Fruit fly (Drosophila melanogaster): ENCODE data around the gene Alr.

Gene Alr

DNA sequence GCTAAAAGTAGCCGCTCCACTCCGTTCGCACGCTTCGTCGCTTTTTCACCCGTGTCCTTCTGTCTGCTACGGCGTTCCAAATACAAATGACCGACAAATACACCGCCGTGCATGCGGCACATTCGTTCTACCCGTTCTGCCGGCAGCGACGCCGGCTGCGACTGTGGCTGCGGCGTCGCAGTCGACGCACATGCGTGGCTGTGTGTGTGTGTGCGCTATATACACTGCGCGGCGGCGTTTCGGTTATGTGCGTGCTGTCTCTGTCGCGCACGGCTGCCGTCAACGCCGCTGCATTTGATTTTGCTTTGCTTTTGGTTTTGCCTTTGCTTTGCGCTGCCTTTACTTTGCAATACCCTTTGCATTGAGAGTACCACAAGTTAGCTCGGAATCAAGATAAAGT, 35.3 kb downstream of the Alr start, which contains the start of gene zld (continued):
- TF ChIP-seq CG10431 (GFP tag; optimal IDR thresholded peaks at IDR 0.05): no peak
- no peak for TF ChIP-seq Dek (tag; optimal IDR thresholded peaks at IDR 0.05)
- TF ChIP-seq trem (tag; optimal IDR thresholded peaks at IDR 0.05): no peak
- TF ChIP-seq CG10274 (GFP tag; optimal IDR thresholded peaks at IDR 0.05): no peak
- TF ChIP-seq CG1603 (tag; optimal IDR thresholded peaks at IDR 0.05): no peak
- no peak for TF ChIP-seq CHES-1-like (GFP tag; optimal IDR thresholded peaks at IDR 0.05)
- TF ChIP-seq Eip74EF (GFP tag; optimal IDR thresholded peaks at IDR 0.05): no peak
- TF ChIP-seq HLHmδ (GFP tag; optimal IDR thresholded peaks at IDR 0.05): peak; percentile 25
- TF ChIP-seq Lim3 (GFP tag; IDR thresholded peaks at IDR 0.05): no peak
- no peak for TF ChIP-seq CG30431 (GFP tag; optimal IDR thresholded peaks at IDR 0.05)
- TF ChIP-seq Aef1 (GFP tag; IDR thresholded peaks at IDR 0.05): no peak
- TF ChIP-seq wdn (GFP tag; IDR thresholded peaks at IDR 0.05): no peak
- TF ChIP-seq CG32532 (GFP tag; IDR thresholded peaks at IDR 0.05): no peak
- no peak for TF ChIP-seq CG2889 (GFP tag; IDR thresholded peaks at IDR 0.05)
- TF ChIP-seq Poxn (GFP tag; IDR thresholded peaks at IDR 0.05): no peak
- peak; percentile 98 for TF ChIP-seq Adf1 (GFP tag; IDR thresholded peaks at IDR 0.05)
- TF ChIP-seq ham (GFP tag; IDR thresholded peaks at IDR 0.05): no peak
- TF ChIP-seq CG7839 (tag; optimal IDR thresholded peaks at IDR 0.05): no peak
- TF ChIP-seq CG14965 (GFP tag; optimal IDR thresholded peaks at IDR 0.05; ENCODE audit: borderline replicate concordance): no peak
- no peak for TF ChIP-seq CG6272 (GFP tag; IDR thresholded peaks at IDR 0.05)
- TF ChIP-seq CG12391 (tag; optimal IDR thresholded peaks at IDR 0.05): peak; percentile 6
- TF ChIP-seq NfI (GFP tag; optimal IDR thresholded peaks at IDR 0.05): no peak
- TF ChIP-seq bowl (GFP tag; IDR thresholded peaks at IDR 0.05): no peak
- TF ChIP-seq CG31365 (tag; optimal IDR thresholded peaks at IDR 0.05): no peak
- 0 out of 4 replicates have a peak, but pooled peaks have one; percentile 53 for TF ChIP-seq chinmo (GFP tag; IDR thresholded peaks at IDR 0.05; ENCODE audit: partially characterized antibody)
- no peak for TF ChIP-seq Sox102F (GFP tag; optimal IDR thresholded peaks at IDR 0.05)
- no peak for TF ChIP-seq corto (GFP tag; optimal IDR thresholded peaks at IDR 0.05)
- no peak for TF ChIP-seq Dfd (GFP tag; optimal IDR thresholded peaks at IDR 0.05)
- no peak for TF ChIP-seq CG11093 (GFP tag; IDR thresholded peaks at IDR 0.05)
- TF ChIP-seq jing (GFP tag; optimal IDR thresholded peaks at IDR 0.05): no peak
- no peak for TF ChIP-seq CG16813 (GFP tag; IDR thresholded peaks at IDR 0.05; ENCODE audit: partially characterized antibody)
- TF ChIP-seq scrt (GFP tag; optimal IDR thresholded peaks at IDR 0.05): no peak
- no peak for TF ChIP-seq CoRest (tag; optimal IDR thresholded peaks at IDR 0.05)
- no peak for TF ChIP-seq CG30403 (GFP tag; optimal IDR thresholded peaks at IDR 0.05)
- TF ChIP-seq caup (GFP tag; optimal IDR thresholded peaks at IDR 0.05; ENCODE audit: severe bottlenecking): no peak
- TF ChIP-seq kni (GFP tag; optimal IDR thresholded peaks at IDR 0.05): peak; percentile 15
- TF ChIP-seq CG1832 (GFP tag; optimal IDR thresholded peaks at IDR 0.05): peak; percentile 71
- TF ChIP-seq NC2α (GFP tag; optimal IDR thresholded peaks at IDR 0.05): no peak
- TF ChIP-seq Stat92E (GFP tag; optimal IDR thresholded peaks at IDR 0.05): peak in 1 of 3 experiments; percentile 42
- no peak for TF ChIP-seq Hr3 (GFP tag; optimal IDR thresholded peaks at IDR 0.05)
- no peak for TF ChIP-seq cwo (GFP tag; optimal IDR thresholded peaks at IDR 0.05)
- TF ChIP-seq CG6765 (GFP tag; optimal IDR thresholded peaks at IDR 0.05): no peak
- TF ChIP-seq CG13624 (GFP tag; optimal IDR thresholded peaks at IDR 0.05): no peak
- no peak for TF ChIP-seq vnd (GFP tag; IDR thresholded peaks at IDR 0.05; ENCODE audit: partially characterized antibody)
- no peak for TF ChIP-seq CG7271 (tag; optimal IDR thresholded peaks at IDR 0.05)
- no peak for TF ChIP-seq BtbVII (GFP tag; optimal IDR thresholded peaks at IDR 0.05)
- TF ChIP-seq Fer3 (tag; optimal IDR thresholded peaks at IDR 0.05): no peak
- TF ChIP-seq CG8924 (tag; optimal IDR thresholded peaks at IDR 0.05): peak; percentile 43
- no peak for TF ChIP-seq oc (tag; optimal IDR thresholded peaks at IDR 0.05)
- no peak for TF ChIP-seq CG2129 (GFP tag; IDR thresholded peaks at IDR 0.05; ENCODE audit: partially characterized antibody)
